Worm (Caenorhabditis elegans) whole organism, L2 larva: ENCODE data around the gene F56D1.1.
A peak's percentile ranks its signal among the peaks of the same experiment; 100 is the strongest.

ENCODE experiments used
- aly-2 ChIP-seq: fragments of 150-350 bp; optimal IDR thresholded peaks from 2 replicates; lab custom pipeline; 2014; ENCODE audit warnings: missing biosample characterization, missing genetic modification characterization
- ceh-82 ChIP-seq: fragments of 150-350 bp; optimal IDR thresholded peaks from 2 replicates; lab custom pipeline; 2014; ENCODE audit warnings: missing biosample characterization, missing genetic modification characterization
- elt-3 ChIP-seq: sonication (generic microtip); optimal IDR thresholded peaks from 2 replicates; lab custom pipeline; 2017; ENCODE audit warnings: missing biosample characterization, missing genetic modification characterization
- lin-13 ChIP-seq: fragments of 150-350 bp; optimal IDR thresholded peaks from 2 replicates; lab custom pipeline; 2014; ENCODE audit warnings: missing biosample characterization, missing genetic modification reagents, missing genetic modification characterization
- mab-5 ChIP-seq: fragments of 150-350 bp; optimal IDR thresholded peaks from 2 replicates; lab custom pipeline; 2014; ENCODE audit warnings: missing biosample characterization, missing genetic modification characterization
- mbf-1 ChIP-seq: sonication (generic microtip); optimal IDR thresholded peaks from 2 replicates; lab custom pipeline; 2017; ENCODE audit warnings: missing biosample characterization, missing genetic modification characterization
- nhr-12 ChIP-seq: fragments of 150-350 bp; optimal IDR thresholded peaks from 2 replicates; lab custom pipeline; 2014; ENCODE audit warnings: missing biosample characterization, missing genetic modification characterization
- nhr-21 ChIP-seq: fragments of 150-350 bp; optimal IDR thresholded peaks from 2 replicates; lab custom pipeline; 2014; ENCODE audit warnings: missing biosample characterization, missing genetic modification characterization
- skn-1 ChIP-seq: sonication (generic microtip); optimal IDR thresholded peaks from 2 replicates; lab custom pipeline; 2017; ENCODE audit warnings: missing biosample characterization, missing genetic modification characterization
- sma-9 ChIP-seq, 2 experiments: fragments of 150-350 bp in 1 of 2; sonication (generic microtip) in 1 of 2; optimal IDR thresholded peaks; 2 replicates each; lab custom pipeline; 2014 to 2016; ENCODE audit warnings: missing genetic modification characterization in 2 of 2, mild to moderate bottlenecking in 1 of 2, missing biosample characterization in 1 of 2, missing compliant biosample characterization in 1 of 2, missing genetic modification reagents in 1 of 2, moderate library complexity in 1 of 2
- unc-55 ChIP-seq: fragments of 150-350 bp; sonication (generic microtip); optimal IDR thresholded peaks from 3 replicates; lab custom pipeline; 2014; ENCODE audit warnings: missing biosample characterization, missing genetic modification reagents, missing genetic modification characterization
- zag-1 ChIP-seq: fragments of 150-350 bp; optimal IDR thresholded peaks from 2 replicates; lab custom pipeline; 2014; ENCODE audit warnings: missing biosample characterization, missing genetic modification characterization
- ztf-11 ChIP-seq: sonication (generic microtip); optimal IDR thresholded peaks from 2 replicates; lab custom pipeline; 2017; ENCODE audit warnings: missing biosample characterization, missing genetic modification characterization

DNA sequence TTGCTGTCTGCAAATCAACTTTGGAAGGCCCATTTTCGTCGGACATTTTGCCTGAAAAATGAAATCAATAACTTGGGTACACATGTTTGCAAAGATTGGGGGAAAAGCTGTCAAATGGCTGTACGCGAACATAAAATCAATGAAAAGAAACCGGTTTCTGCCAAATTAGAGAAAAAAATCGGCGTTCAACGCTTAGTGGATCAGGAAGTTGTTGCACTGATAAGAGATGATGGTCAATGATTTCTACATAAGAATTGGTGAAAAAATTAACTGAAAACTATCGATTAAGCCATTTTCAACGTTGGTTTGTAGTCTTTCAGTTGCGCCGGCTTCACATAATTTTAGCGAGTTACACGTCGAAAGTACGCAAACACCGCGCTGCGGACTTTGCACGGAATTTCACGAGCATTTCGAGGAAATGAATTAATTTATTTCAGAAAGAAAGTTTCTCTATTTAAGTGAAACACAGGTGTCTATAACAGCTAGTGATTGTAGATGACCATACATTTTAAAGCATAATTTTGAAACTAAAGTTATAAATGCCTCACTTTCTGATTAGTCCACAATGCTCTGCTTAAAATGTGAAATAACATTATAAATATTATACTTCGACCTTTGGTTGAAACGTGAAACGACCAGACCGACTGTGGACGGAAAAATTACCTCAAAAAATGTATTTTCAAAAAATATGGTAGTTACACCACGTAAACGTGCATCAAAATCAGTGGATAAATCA lies 48.7 kb upstream of the F56D1.1 start, which contains the start of the genes F07F6.4 and F07F6.2:
- TF ChIP-seq aly-2 (tag; lab: Kevin White, UChicago) (no peak), ceh-82 (tag; lab: Kevin White, UChicago) (no peak), ztf-11 (tag; lab: Kevin White, UChicago) (no peak), nhr-12 (tag; lab: Kevin White, UChicago) (no peak), mbf-1 (tag; lab: Kevin White, UChicago) (no peak), mab-5 (tag; lab: Kevin White, UChicago) (no peak), unc-55 (no peak), zag-1 (tag; lab: Kevin White, UChicago) (no peak), lin-13 (GFP tag; lab: Kevin White, UChicago) (peak; percentile 5), skn-1 (tag; lab: Kevin White, UChicago) (no peak), sma-9 (GFP tag; optimal IDR thresholded peaks at IDR 0.05; lab: Kevin White, UChicago) (no peak), sma-9 (tag; optimal IDR thresholded peaks at IDR 0.05; lab: Kevin White, UChicago) (no peak), nhr-21 (tag; lab: Kevin White, UChicago) (no peak), elt-3 (tag; lab: Kevin White, UChicago) (no peak)
